Worm (Caenorhabditis elegans) whole organism, young adult: ENCODE measurements around the gene W09G10.9.

ENCODE experiments used
- B0336.3 ChIP-seq: fragments of 200-800 bp; sonication (Bioruptor generic); IDR thresholded peaks from 2 replicates; pipeline ENCODE4 v1.3.6; 2022; ENCODE audit warnings: missing genetic modification characterization, missing compliant biosample characterization
- C17E4.6 ChIP-seq: fragments of 200-800 bp; sonication (Bioruptor generic); IDR thresholded peaks from 2 replicates; pipeline ENCODE4 v1.3.6; 2022; ENCODE audit warnings: missing genetic modification reagents, missing genetic modification characterization, missing compliant biosample characterization
- D2030.7 ChIP-seq: fragments of 200-800 bp; sonication (Bioruptor generic); IDR thresholded peaks from 2 replicates; pipeline ENCODE4 v1.3.6; 2022; ENCODE audit warnings: missing genetic modification reagents, missing genetic modification characterization, missing compliant biosample characterization
- F10E7.11 ChIP-seq: sonication (generic microtip); optimal IDR thresholded peaks from 2 replicates; lab custom pipeline; 2017; ENCODE audit warnings: mild to moderate bottlenecking, missing genetic modification characterization, moderate library complexity, missing compliant biosample characterization
- F33H1.4 ChIP-seq: fragments of 200-800 bp; sonication (Bioruptor generic); IDR thresholded peaks from 2 replicates; pipeline ENCODE4 v1.3.6; 2022; ENCODE audit warnings: missing genetic modification reagents, missing genetic modification characterization, missing compliant biosample characterization
- F39B2.1 ChIP-seq: fragments of 200-800 bp; sonication (Bioruptor generic); IDR thresholded peaks from 2 replicates; pipeline ENCODE4 v1.3.6; 2022; ENCODE audit warnings: missing genetic modification reagents, missing genetic modification characterization, missing compliant biosample characterization
- F55B11.4 ChIP-seq: sonication (generic microtip); optimal IDR thresholded peaks from 2 replicates; lab custom pipeline; 2016; ENCODE audit warnings: missing compliant biosample characterization, missing genetic modification characterization, borderline replicate concordance; ENCODE audit not compliant: insufficient read depth
- F57C9.4 ChIP-seq: sonication (generic microtip); optimal IDR thresholded peaks from 2 replicates; lab custom pipeline; 2017; ENCODE audit warnings: mild to moderate bottlenecking, missing genetic modification characterization, missing compliant biosample characterization
- K12H6.12 ChIP-seq: fragments of 200-800 bp; sonication (Bioruptor generic); optimal IDR thresholded peaks from 2 replicates; lab custom pipeline; 2018; ENCODE audit warnings: mild to moderate bottlenecking, missing genetic modification characterization, missing compliant biosample characterization
- T07F8.4 ChIP-seq: sonication (generic microtip); optimal IDR thresholded peaks from 2 replicates; lab custom pipeline; 2016; ENCODE audit warnings: mild to moderate bottlenecking, missing genetic modification characterization, moderate library complexity, missing compliant biosample characterization
- T26A5.8 ChIP-seq: sonication (generic microtip); optimal IDR thresholded peaks from 2 replicates; lab custom pipeline; 2016; ENCODE audit warnings: missing genetic modification characterization, missing compliant biosample characterization
- Y56A3A.18 ChIP-seq: fragments of 200-800 bp; sonication (Bioruptor generic); IDR thresholded peaks from 2 replicates; pipeline ENCODE4 v1.3.6; 2022; ENCODE audit warnings: missing genetic modification reagents, missing genetic modification characterization, missing compliant biosample characterization
- Y67H2A.10 ChIP-seq: fragments of 200-800 bp; sonication (Bioruptor generic); conservative IDR thresholded peaks from 2 replicates; pipeline ENCODE4 v1.3.6; 2022; ENCODE audit warnings: missing genetic modification reagents, missing genetic modification characterization, missing compliant biosample characterization
- Y95B8A.8 ChIP-seq: fragments of 200-800 bp; sonication (Bioruptor generic); IDR thresholded peaks from 2 replicates; pipeline ENCODE4 v1.3.6; 2022; ENCODE audit warnings: missing genetic modification reagents, missing genetic modification characterization, missing compliant biosample characterization
- aptf-2 ChIP-seq: fragments of 200-800 bp; sonication (Bioruptor generic); conservative IDR thresholded peaks from 2 replicates; pipeline ENCODE4 v1.3.6; 2022; ENCODE audit warnings: missing genetic modification reagents, missing genetic modification characterization, missing compliant biosample characterization
- aptf-3 ChIP-seq: fragments of 200-800 bp; sonication (Bioruptor generic); IDR thresholded peaks from 2 replicates; pipeline ENCODE4 v1.3.6; 2022; ENCODE audit warnings: missing genetic modification characterization, missing compliant biosample characterization
- atf-7 ChIP-seq: sonication (generic microtip); optimal IDR thresholded peaks from 2 replicates; lab custom pipeline; 2017; ENCODE audit warnings: mild to moderate bottlenecking, missing genetic modification characterization, missing compliant biosample characterization
- attf-3 ChIP-seq: fragments of 200-800 bp; sonication (Bioruptor generic); conservative IDR thresholded peaks from 2 replicates; pipeline ENCODE4 v1.3.6; 2022; ENCODE audit warnings: missing genetic modification reagents, missing genetic modification characterization, missing compliant biosample characterization
- attf-5 ChIP-seq: fragments of 200-800 bp; sonication (Bioruptor generic); optimal IDR thresholded peaks from 2 replicates; lab custom pipeline; 2018; ENCODE audit warnings: mild to moderate bottlenecking, missing genetic modification characterization, missing compliant biosample characterization
- ccch-3 ChIP-seq: fragments of 200-800 bp; sonication (Bioruptor generic); optimal IDR thresholded peaks from 2 replicates; lab custom pipeline; 2018; ENCODE audit warnings: mild to moderate bottlenecking, missing genetic modification characterization, missing compliant biosample characterization
- cebp-2 ChIP-seq: fragments of 200-800 bp; sonication (Bioruptor generic); IDR thresholded peaks from 2 replicates; pipeline ENCODE4 v1.3.6; 2022; ENCODE audit warnings: missing genetic modification characterization, missing compliant biosample characterization
- ceh-40 ChIP-seq: fragments of 200-800 bp; sonication (Bioruptor generic); IDR thresholded peaks from 2 replicates; pipeline ENCODE4 v1.3.6; 2022; ENCODE audit warnings: missing genetic modification characterization, missing compliant biosample characterization
- ceh-58 ChIP-seq: fragments of 200-800 bp; sonication (Bioruptor generic); IDR thresholded peaks from 2 replicates; pipeline ENCODE4 v1.3.6; 2022; ENCODE audit warnings: missing genetic modification characterization, missing compliant biosample characterization
- ceh-79 ChIP-seq: sonication (generic microtip); optimal IDR thresholded peaks from 2 replicates; lab custom pipeline; 2017; ENCODE audit warnings: mild to moderate bottlenecking, missing genetic modification characterization, missing compliant biosample characterization
- ceh-91 ChIP-seq: fragments of 200-800 bp; sonication (Bioruptor generic); IDR thresholded peaks from 2 replicates; pipeline ENCODE4 v1.3.6; 2022; ENCODE audit warnings: missing genetic modification reagents, missing genetic modification characterization, missing compliant biosample characterization
- chd-7 ChIP-seq: sonication (generic microtip); optimal IDR thresholded peaks from 2 replicates; lab custom pipeline; 2016; ENCODE audit warnings: mild to moderate bottlenecking, missing genetic modification characterization, moderate library complexity, missing compliant biosample characterization
- efl-1 ChIP-seq: fragments of 150-350 bp; optimal IDR thresholded peaks from 2 replicates; lab custom pipeline; 2014; ENCODE audit warnings: missing biosample characterization, missing genetic modification reagents, missing genetic modification characterization
- egrh-3 ChIP-seq: fragments of 200-800 bp; sonication (Bioruptor generic); IDR thresholded peaks from 2 replicates; pipeline ENCODE4 v1.3.6; 2022; ENCODE audit warnings: missing genetic modification reagents, missing genetic modification characterization, missing compliant biosample characterization
- him-1 ChIP-seq: sonication (generic microtip); optimal IDR thresholded peaks from 2 replicates; lab custom pipeline; 2016; ENCODE audit warnings: missing genotype, missing genetic modification reagents, missing genetic modification characterization, missing compliant biosample characterization
- hlh-26 ChIP-seq: fragments of 200-800 bp; sonication (Bioruptor generic); conservative IDR thresholded peaks from 2 replicates; pipeline ENCODE4 v1.3.6; 2022; ENCODE audit warnings: missing genetic modification reagents, missing genetic modification characterization, missing compliant biosample characterization
- hmg-20 ChIP-seq: fragments of 200-800 bp; sonication (Bioruptor generic); IDR thresholded peaks from 2 replicates; pipeline ENCODE4 v1.3.6; 2022; ENCODE audit warnings: missing genetic modification reagents, missing genetic modification characterization, missing compliant biosample characterization
- lag-1 ChIP-seq: fragments of 200-800 bp; sonication (Bioruptor generic); IDR thresholded peaks from 2 replicates; pipeline ENCODE4 v1.3.6; 2022; ENCODE audit warnings: missing genetic modification reagents, missing genetic modification characterization, missing compliant biosample characterization
- let-526 ChIP-seq: fragments of 200-800 bp; sonication (Bioruptor generic); IDR thresholded peaks from 2 replicates; pipeline ENCODE4 v1.3.6; 2022; ENCODE audit warnings: missing genetic modification reagents, missing genetic modification characterization, missing compliant biosample characterization
- let-607 ChIP-seq, 2 experiments: fragments of 200-800 bp in 1 of 2; sonication (Bioruptor generic) in 1 of 2; sonication (generic microtip) in 1 of 2; optimal IDR thresholded peaks; 2 replicates each; lab custom pipeline; 2016 to 2018; ENCODE audit warnings: mild to moderate bottlenecking in 2 of 2, missing compliant biosample characterization in 2 of 2, missing genetic modification characterization in 2 of 2, moderate library complexity in 2 of 2, missing genotype in 1 of 2
- lin-40 ChIP-seq: sonication (generic microtip); optimal IDR thresholded peaks from 2 replicates; lab custom pipeline; 2016; ENCODE audit warnings: missing genetic modification characterization, mild to moderate bottlenecking, missing compliant biosample characterization, missing genotype, missing genetic modification reagents
- lin-54 ChIP-seq: fragments of 200-800 bp; sonication (Bioruptor generic); optimal IDR thresholded peaks from 2 replicates; lab custom pipeline; 2018; ENCODE audit warnings: mild to moderate bottlenecking, missing genetic modification characterization, missing compliant biosample characterization
- lsy-27 ChIP-seq: sonication (generic microtip); optimal IDR thresholded peaks from 2 replicates; lab custom pipeline; 2017; ENCODE audit warnings: missing genetic modification characterization, mild to moderate bottlenecking, missing compliant biosample characterization, antibody characterized with exemption, missing genotype, borderline replicate concordance; ENCODE audit not compliant: insufficient read depth
- mes-4 ChIP-seq: sonication (generic microtip); optimal IDR thresholded peaks from 2 replicates; lab custom pipeline; 2016; ENCODE audit warnings: missing genotype, missing genetic modification characterization, missing compliant biosample characterization
- nfya-1 ChIP-seq: sonication (generic microtip); optimal IDR thresholded peaks from 2 replicates; lab custom pipeline; 2017; ENCODE audit warnings: antibody characterized with exemption, missing compliant biosample characterization, missing genetic modification characterization, borderline replicate concordance; ENCODE audit not compliant: insufficient read depth
- nfya-2 ChIP-seq: fragments of 200-800 bp; sonication (Bioruptor generic); IDR thresholded peaks from 2 replicates; pipeline ENCODE4 v1.3.6; 2022; ENCODE audit warnings: missing genetic modification reagents, missing genetic modification characterization, missing compliant biosample characterization
- nhr-120 ChIP-seq: fragments of 200-800 bp; sonication (Bioruptor generic); IDR thresholded peaks from 2 replicates; pipeline ENCODE4 v1.3.6; 2022; ENCODE audit warnings: missing genetic modification characterization, missing compliant biosample characterization
- nhr-90 ChIP-seq: sonication (generic microtip); optimal IDR thresholded peaks from 2 replicates; lab custom pipeline; 2016; ENCODE audit warnings: missing genotype, mild to moderate bottlenecking, missing genetic modification characterization, missing compliant biosample characterization
- rcor-1 ChIP-seq: fragments of 200-800 bp; sonication (Bioruptor generic); IDR thresholded peaks from 2 replicates; pipeline ENCODE4 v1.3.6; 2022; ENCODE audit warnings: missing genetic modification reagents, missing genetic modification characterization, missing compliant biosample characterization
- snpc-3.4 ChIP-seq: sonication (generic microtip); optimal IDR thresholded peaks from 2 replicates; lab custom pipeline; 2017; ENCODE audit warnings: missing genetic modification characterization, mild to moderate bottlenecking, missing compliant biosample characterization, antibody characterized with exemption, moderate library complexity, missing genotype, missing genetic modification reagents
- unc-130 ChIP-seq: sonication (generic microtip); optimal IDR thresholded peaks from 2 replicates; lab custom pipeline; 2016; ENCODE audit warnings: missing genetic modification reagents, missing genetic modification characterization, missing compliant biosample characterization
- unc-62 ChIP-seq: fragments of 150-350 bp; optimal IDR thresholded peaks from 2 replicates; lab custom pipeline; 2014; ENCODE audit warnings: missing biosample characterization, missing genetic modification reagents, missing genetic modification characterization
- xnd-1 ChIP-seq: sonication (generic microtip); optimal IDR thresholded peaks from 2 replicates; lab custom pipeline; 2016; ENCODE audit warnings: missing genotype, missing genetic modification reagents, missing genetic modification characterization, missing compliant biosample characterization
- ztf-25 ChIP-seq: fragments of 200-800 bp; sonication (Bioruptor generic); IDR thresholded peaks from 2 replicates; pipeline ENCODE4 v1.3.6; 2022; ENCODE audit warnings: missing genetic modification reagents, missing genetic modification characterization, missing compliant biosample characterization

W09G10.9 gene

ce11 chrII:3520988-3521850, at the start of gene W09G10.9 (continued):
- TF ChIP-seq attf-3: peak; percentile 72
- TF ChIP-seq C17E4.6 (GFP tag; lab: Robert Waterston, UW): 0 out of 2 replicates have a peak, but pooled peaks have one; percentile 41
- TF ChIP-seq K12H6.12: peak; percentile 54
- no peak for TF ChIP-seq unc-62 (GFP tag; lab: Kevin White, UChicago)
- no peak for TF ChIP-seq lsy-27
- no peak for TF ChIP-seq aptf-3
- no peak for TF ChIP-seq aptf-2
- TF ChIP-seq atf-7: peak; percentile 23
- TF ChIP-seq nfya-1 (tag; lab: Kevin White, UChicago): no peak
- TF ChIP-seq let-607 (tag; optimal IDR thresholded peaks at IDR 0.05; lab: Kevin White, UChicago): no peak
- peak; percentile 61 for TF ChIP-seq lin-40 (tag; lab: Kevin White, UChicago)
- TF ChIP-seq efl-1 (GFP tag; lab: Kevin White, UChicago): no peak
- peak; percentile 82 for TF ChIP-seq rcor-1
- TF ChIP-seq T26A5.8: no peak
- no peak for TF ChIP-seq F55B11.4
- TF ChIP-seq xnd-1: no peak
- TF ChIP-seq ztf-25 (GFP tag; lab: Robert Waterston, UW): peak; percentile 77; the same call in 1 of the 2 replicates
- no peak for TF ChIP-seq Y67H2A.10 (GFP tag; lab: Robert Waterston, UW)
- no peak for TF ChIP-seq lag-1
- TF ChIP-seq him-1: no peak
- no peak for TF ChIP-seq unc-130 (GFP tag; lab: Kevin White, UChicago)
- TF ChIP-seq B0336.3 (GFP tag; lab: Robert Waterston, UW): peak; percentile 49; the same call in 1 of the 2 replicates
- peak; percentile 14 for TF ChIP-seq chd-7
- peak; percentile 58; the same call in 1 of the 2 replicates for TF ChIP-seq let-526 (GFP tag; lab: Robert Waterston, UW)
- peak; percentile 76; the same call in 1 of the 2 replicates for TF ChIP-seq hmg-20 (GFP tag; lab: Robert Waterston, UW)
- TF ChIP-seq nfya-2: no peak
- peak; percentile 45 for TF ChIP-seq lin-54
- no peak for TF ChIP-seq F57C9.4 (tag; lab: Kevin White, UChicago)
- TF ChIP-seq Y95B8A.8 (GFP tag; lab: Robert Waterston, UW): peak; percentile 83
- peak; percentile 43 for TF ChIP-seq snpc-3.4
- peak; percentile 61 for TF ChIP-seq F33H1.4 (GFP tag; lab: Robert Waterston, UW)
- peak; percentile 71 for TF ChIP-seq attf-5 (GFP tag; lab: Kevin White, UChicago)
- no peak for TF ChIP-seq cebp-2
- 0 out of 2 replicates have a peak, but pooled peaks have one; percentile 15 for TF ChIP-seq Y56A3A.18

- no peak for TF ChIP-seq nhr-90 (tag; lab: Kevin White, UChicago)
- no peak for TF ChIP-seq F39B2.1 (GFP tag; lab: Robert Waterston, UW)
- no peak for TF ChIP-seq ceh-91 (GFP tag; lab: Robert Waterston, UW)
- no peak for TF ChIP-seq ceh-58
- no peak for TF ChIP-seq F10E7.11 (tag; lab: Kevin White, UChicago)
- TF ChIP-seq hlh-26 (GFP tag; lab: Robert Waterston, UW): no peak
- no peak for TF ChIP-seq egrh-3 (GFP tag; lab: Robert Waterston, UW)
- no peak for TF ChIP-seq ceh-79 (tag; lab: Kevin White, UChicago)
- no peak for TF ChIP-seq D2030.7 (GFP tag; lab: Robert Waterston, UW)
- TF ChIP-seq T07F8.4 (tag; lab: Kevin White, UChicago): no peak
- TF ChIP-seq nhr-120 (GFP tag; lab: Robert Waterston, UW): no peak
- no peak for TF ChIP-seq ccch-3 (GFP tag; lab: Kevin White, UChicago)
- no peak for TF ChIP-seq mes-4 (tag; lab: Kevin White, UChicago)
- TF ChIP-seq cebp-2: no peak
- TF ChIP-seq ceh-40: no peak
- TF ChIP-seq lag-1: no peak
- no peak for TF ChIP-seq unc-130 (GFP tag; lab: Kevin White, UChicago)
- TF ChIP-seq, all 124 proteins: peak for 0
Measured at ce11 chrII:3472316-3472715, 49.3 kb upstream of the W09G10.9 start, which contains the start of gene Y49F6B.12. TSS of gene Y49F6B.12 (minus strand) at chrII:3472416.
